Worm (Caenorhabditis elegans) whole organism, L3 larva: ENCODE measurements around the gene F47B7.4.

Source experiments
- R02D3.7 ChIP-seq: fragments of 150-350 bp; optimal IDR thresholded peaks from 2 replicates; lab custom pipeline; 2014; ENCODE audit warnings: missing biosample characterization, missing genetic modification characterization
- ZK546.5 ChIP-seq: sonication (generic microtip); optimal IDR thresholded peaks from 2 replicates; lab custom pipeline; 2017; ENCODE audit warnings: missing biosample characterization, missing genetic modification characterization
- aly-2 ChIP-seq: fragments of 150-350 bp; optimal IDR thresholded peaks from 2 replicates; lab custom pipeline; 2014; ENCODE audit warnings: missing biosample characterization, missing genetic modification characterization
- ama-1 ChIP-seq: fragments of 150-350 bp; optimal IDR thresholded peaks from 2 replicates; lab custom pipeline; 2018
- ceh-16 ChIP-seq: sonication (generic microtip); optimal IDR thresholded peaks from 2 replicates; lab custom pipeline; 2017; ENCODE audit warnings: missing biosample characterization, missing genetic modification characterization
- ceh-28 ChIP-seq: fragments of 150-350 bp; optimal IDR thresholded peaks from 2 replicates; lab custom pipeline; 2014; ENCODE audit warnings: missing biosample characterization, missing genetic modification reagents, missing genetic modification characterization
- ceh-82 ChIP-seq: fragments of 150-350 bp; optimal IDR thresholded peaks from 2 replicates; lab custom pipeline; 2014; ENCODE audit warnings: missing biosample characterization, missing genetic modification characterization
- ceh-9 ChIP-seq: sonication (generic microtip); optimal IDR thresholded peaks from 2 replicates; lab custom pipeline; 2018; ENCODE audit warnings: missing biosample characterization, missing genetic modification characterization
- daf-12 ChIP-seq: fragments of 150-350 bp; optimal IDR thresholded peaks from 2 replicates; lab custom pipeline; 2014; ENCODE audit warnings: missing biosample characterization, missing genetic modification reagents, missing genetic modification characterization
- egl-27 ChIP-seq: sonication (generic microtip); optimal IDR thresholded peaks from 4 replicates; lab custom pipeline; 2017; ENCODE audit warnings: missing biosample characterization, missing genetic modification reagents, missing genetic modification characterization
- egl-5 ChIP-seq: fragments of 150-350 bp; optimal IDR thresholded peaks from 2 replicates; lab custom pipeline; 2017; ENCODE audit warnings: missing biosample characterization, missing genetic modification reagents, missing genetic modification characterization, inconsistent platforms
- elt-1 ChIP-seq: fragments of 150-350 bp; optimal IDR thresholded peaks from 2 replicates; lab custom pipeline; 2014; ENCODE audit warnings: missing biosample characterization, missing genetic modification characterization
- elt-2 ChIP-seq: sonication (generic microtip); optimal IDR thresholded peaks from 2 replicates; lab custom pipeline; 2016; ENCODE audit warnings: missing genetic modification reagents, mild to moderate bottlenecking, missing genetic modification characterization, missing compliant biosample characterization
- elt-3 ChIP-seq, 3 experiments: fragments of 150-350 bp in 1 of 3; sonication (generic microtip) in 2 of 3; optimal IDR thresholded peaks; 2 replicates in 2 of 3; 4 replicates in 1 of 3; lab custom pipeline; 2014 to 2017; ENCODE audit warnings: missing biosample characterization in 3 of 3, missing genetic modification characterization in 3 of 3
- eor-1 ChIP-seq, 2 experiments: fragments of 150-350 bp; optimal IDR thresholded peaks; 2 replicates each; lab custom pipeline; 2014 to 2018; ENCODE audit warnings: missing biosample characterization in 2 of 2, missing genetic modification characterization in 2 of 2
- fkh-10 ChIP-seq: sonication (generic microtip); optimal IDR thresholded peaks from 2 replicates; lab custom pipeline; 2017; ENCODE audit warnings: missing biosample characterization, missing genetic modification reagents, missing genetic modification characterization
- fos-1 ChIP-seq: fragments of 150-350 bp; optimal IDR thresholded peaks from 2 replicates; lab custom pipeline; 2014; ENCODE audit warnings: missing biosample characterization, missing genetic modification characterization
- hmg-11 ChIP-seq: sonication (generic microtip); optimal IDR thresholded peaks from 2 replicates; lab custom pipeline; 2016; ENCODE audit warnings: missing genetic modification characterization, missing compliant biosample characterization
- jun-1 ChIP-seq: fragments of 150-350 bp; optimal IDR thresholded peaks from 2 replicates; lab custom pipeline; 2014; ENCODE audit warnings: missing biosample characterization, missing genetic modification reagents, missing genetic modification characterization
- lin-15B ChIP-seq: fragments of 150-350 bp; optimal IDR thresholded peaks from 2 replicates; lab custom pipeline; 2014; ENCODE audit warnings: missing biosample characterization, missing genetic modification characterization
- lin-39 ChIP-seq: fragments of 150-350 bp; optimal IDR thresholded peaks from 2 replicates; lab custom pipeline; 2018; ENCODE audit warnings: missing biosample characterization, missing genetic modification reagents, missing genetic modification characterization
- lsy-12 ChIP-seq: sonication (generic microtip); optimal IDR thresholded peaks from 2 replicates; lab custom pipeline; 2016; ENCODE audit warnings: mild to moderate bottlenecking, missing genetic modification characterization, missing compliant biosample characterization
- mdl-1 ChIP-seq: fragments of 150-350 bp; optimal IDR thresholded peaks from 2 replicates; lab custom pipeline; 2014; ENCODE audit warnings: missing biosample characterization, missing genetic modification characterization
- mml-1 ChIP-seq: fragments of 150-350 bp; sonication (generic microtip); optimal IDR thresholded peaks from 3 replicates; lab custom pipeline; 2014; ENCODE audit warnings: missing biosample characterization, missing genetic modification characterization
- nfya-1 ChIP-seq: sonication (generic microtip); optimal IDR thresholded peaks from 2 replicates; lab custom pipeline; 2017; ENCODE audit warnings: missing genetic modification characterization, mild to moderate bottlenecking, missing compliant biosample characterization, antibody characterized with exemption, moderate library complexity; ENCODE audit not compliant: insufficient read depth
- nhr-11 ChIP-seq: fragments of 150-350 bp; optimal IDR thresholded peaks from 2 replicates; lab custom pipeline; 2014; ENCODE audit warnings: missing biosample characterization, missing genetic modification characterization
- nhr-12 ChIP-seq: fragments of 150-350 bp; optimal IDR thresholded peaks from 2 replicates; lab custom pipeline; 2014; ENCODE audit warnings: missing biosample characterization, missing genetic modification characterization
- nhr-23 ChIP-seq: fragments of 150-350 bp; optimal IDR thresholded peaks from 2 replicates; lab custom pipeline; 2014; ENCODE audit warnings: missing biosample characterization, missing genetic modification reagents, missing genetic modification characterization
- nhr-237 ChIP-seq: fragments of 150-350 bp; optimal IDR thresholded peaks from 2 replicates; lab custom pipeline; 2014; ENCODE audit warnings: missing biosample characterization, missing genetic modification characterization
- nhr-25 ChIP-seq: sonication (generic microtip); optimal IDR thresholded peaks from 2 replicates; lab custom pipeline; 2017; ENCODE audit warnings: missing biosample characterization, missing genetic modification characterization
- nhr-28 ChIP-seq: fragments of 150-350 bp; optimal IDR thresholded peaks from 2 replicates; lab custom pipeline; 2014; ENCODE audit warnings: missing biosample characterization, missing genetic modification characterization
- nhr-43 ChIP-seq: sonication (generic microtip); optimal IDR thresholded peaks from 2 replicates; lab custom pipeline; 2016; ENCODE audit warnings: mild to moderate bottlenecking, missing genetic modification characterization, missing compliant biosample characterization; ENCODE audit not compliant: poor library complexity, severe bottlenecking
- nhr-67 ChIP-seq: fragments of 150-350 bp; optimal IDR thresholded peaks from 2 replicates; lab custom pipeline; 2014; ENCODE audit warnings: missing biosample characterization, missing genetic modification characterization
- nhr-76 ChIP-seq: fragments of 150-350 bp; sonication (generic microtip); optimal IDR thresholded peaks from 5 replicates; lab custom pipeline; 2014; ENCODE audit warnings: missing biosample characterization, missing genetic modification characterization
- nhr-77 ChIP-seq: fragments of 150-350 bp; optimal IDR thresholded peaks from 2 replicates; lab custom pipeline; 2014; ENCODE audit warnings: missing biosample characterization, missing genetic modification characterization
- pha-4 ChIP-seq: fragments of 150-350 bp; optimal IDR thresholded peaks from 2 replicates; lab custom pipeline; 2014; ENCODE audit warnings: missing biosample characterization, missing genetic modification reagents, missing genetic modification characterization
- pqm-1 ChIP-seq: fragments of 150-350 bp; optimal IDR thresholded peaks from 2 replicates; lab custom pipeline; 2017; ENCODE audit warnings: missing biosample characterization, missing genetic modification characterization, inconsistent platforms
- skn-1 ChIP-seq: fragments of 150-350 bp; optimal IDR thresholded peaks from 2 replicates; lab custom pipeline; 2014; ENCODE audit warnings: missing biosample characterization, missing genetic modification characterization
- snpc-4 ChIP-seq: fragments of 150-350 bp; optimal IDR thresholded peaks from 2 replicates; lab custom pipeline; 2014; ENCODE audit warnings: missing biosample characterization, missing genetic modification characterization
- tbx-2 ChIP-seq: sonication (generic microtip); optimal IDR thresholded peaks from 2 replicates; lab custom pipeline; 2016; ENCODE audit warnings: mild to moderate bottlenecking, missing genetic modification characterization, missing compliant biosample characterization
- unc-39 ChIP-seq: sonication (generic microtip); optimal IDR thresholded peaks from 4 replicates; lab custom pipeline; 2017; ENCODE audit warnings: missing biosample characterization, missing genetic modification characterization
- unc-62 ChIP-seq: fragments of 150-350 bp; sonication (generic microtip); optimal IDR thresholded peaks from 4 replicates; lab custom pipeline; 2014; ENCODE audit warnings: missing biosample characterization, missing genetic modification reagents, missing genetic modification characterization
- zag-1 ChIP-seq: fragments of 150-350 bp; optimal IDR thresholded peaks from 2 replicates; lab custom pipeline; 2014; ENCODE audit warnings: missing biosample characterization, missing genetic modification characterization
- ztf-11 ChIP-seq: fragments of 150-350 bp; optimal IDR thresholded peaks from 2 replicates; lab custom pipeline; 2014; ENCODE audit warnings: missing biosample characterization, missing genetic modification characterization
- ztf-4 ChIP-seq: fragments of 150-350 bp; optimal IDR thresholded peaks from 2 replicates; lab custom pipeline; 2014; ENCODE audit warnings: missing biosample characterization, missing genetic modification characterization

The F47B7.4 gene

DNA sequence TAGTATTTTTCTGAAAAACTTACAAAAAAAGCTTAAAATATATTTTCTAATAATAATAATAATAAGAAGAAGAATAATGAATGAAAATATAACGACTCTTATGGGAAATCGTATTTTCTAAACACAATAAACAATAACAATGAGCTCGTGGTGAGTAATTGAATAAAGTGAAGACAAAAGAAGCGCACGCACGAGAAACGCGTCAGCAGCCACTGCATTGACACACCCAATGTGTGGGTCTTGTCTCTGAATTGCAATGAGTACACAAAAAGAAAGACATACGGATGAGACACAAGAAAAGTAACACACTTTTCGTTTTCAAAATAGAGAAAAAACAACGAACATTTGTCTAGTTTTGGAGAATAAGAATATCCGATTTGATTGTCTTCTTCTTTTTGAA lies 36.9 kb upstream of the F47B7.4 start, which contains the start of gene F35A5.8:
Gene F35A5.8 (minus strand): TSS at position 151 of the 400 bp plus-strand sequence.
- peak; percentile 13 for TF ChIP-seq pqm-1 (tag; lab: Kevin White, UChicago)
- peak; percentile 79 for TF ChIP-seq nhr-23 (tag; lab: Kevin White, UChicago)
- no peak for TF ChIP-seq elt-3 (tag; optimal IDR thresholded peaks at IDR 0.05; lab: Kevin White, UChicago)
- TF ChIP-seq tbx-2 (tag; lab: Kevin White, UChicago): peak; percentile 64
- TF ChIP-seq ztf-11: no peak
- TF ChIP-seq R02D3.7 (tag; lab: Kevin White, UChicago): no peak
- peak; percentile 64 for TF ChIP-seq nhr-25
- no peak for TF ChIP-seq nhr-77 (tag; lab: Kevin White, UChicago)
- TF ChIP-seq lsy-12 (tag; lab: Kevin White, UChicago): peak; percentile 43
- no peak for TF ChIP-seq hmg-11 (tag; lab: Kevin White, UChicago)
- no peak for TF ChIP-seq aly-2
- TF ChIP-seq nhr-76 (tag; lab: Kevin White, UChicago): no peak
- TF ChIP-seq unc-39 (tag; lab: Kevin White, UChicago): no peak
- no peak for TF ChIP-seq nhr-43 (tag; lab: Kevin White, UChicago)
- TF ChIP-seq nfya-1 (tag; lab: Kevin White, UChicago): peak; percentile 75
- peak; percentile 94 for TF ChIP-seq pha-4 (tag; lab: Kevin White, UChicago)
- TF ChIP-seq ama-1 (lab: Kevin White, UChicago): no peak
- TF ChIP-seq eor-1 (tag; optimal IDR thresholded peaks at IDR 0.05; lab: Kevin White, UChicago): no peak
- no peak for TF ChIP-seq unc-62
- TF ChIP-seq snpc-4 (tag; lab: Kevin White, UChicago): peak; percentile 55
- TF ChIP-seq skn-1: peak; percentile 11
- TF ChIP-seq elt-2 (tag; lab: Kevin White, UChicago): peak; percentile 58
- no peak for TF ChIP-seq zag-1 (tag; lab: Kevin White, UChicago)
- no peak for TF ChIP-seq nhr-237
- TF ChIP-seq jun-1 (tag; lab: Kevin White, UChicago): no peak
- TF ChIP-seq ceh-16 (tag; lab: Kevin White, UChicago): no peak
- no peak for TF ChIP-seq nhr-28 (tag; lab: Kevin White, UChicago)
- no peak for TF ChIP-seq daf-12 (tag; lab: Kevin White, UChicago)
- TF ChIP-seq mdl-1 (tag; lab: Kevin White, UChicago): no peak
- TF ChIP-seq nhr-11 (tag; lab: Kevin White, UChicago): no peak
- no peak for TF ChIP-seq nhr-67
- TF ChIP-seq ceh-28 (tag; lab: Kevin White, UChicago): peak; percentile 12
- no peak for TF ChIP-seq egl-5 (tag; lab: Kevin White, UChicago)
- no peak for TF ChIP-seq ceh-9 (tag; lab: Kevin White, UChicago)
- no peak for TF ChIP-seq mml-1 (tag; lab: Kevin White, UChicago)
- TF ChIP-seq lin-15B (tag; lab: Kevin White, UChicago): peak; percentile 48
- no peak for TF ChIP-seq elt-1 (tag; lab: Kevin White, UChicago)
- no peak for TF ChIP-seq egl-27
- peak; percentile 61 for TF ChIP-seq ceh-82 (tag; lab: Kevin White, UChicago)
- TF ChIP-seq ZK546.5 (tag; lab: Kevin White, UChicago): no peak
- no peak for TF ChIP-seq fos-1 (tag; lab: Kevin White, UChicago)
- peak; percentile 37 for TF ChIP-seq lin-39 (tag; lab: Kevin White, UChicago)
- TF ChIP-seq ztf-4 (tag; lab: Kevin White, UChicago): no peak
- TF ChIP-seq nhr-12: no peak
- TF ChIP-seq, all 47 proteins: peak for 14

DNA sequence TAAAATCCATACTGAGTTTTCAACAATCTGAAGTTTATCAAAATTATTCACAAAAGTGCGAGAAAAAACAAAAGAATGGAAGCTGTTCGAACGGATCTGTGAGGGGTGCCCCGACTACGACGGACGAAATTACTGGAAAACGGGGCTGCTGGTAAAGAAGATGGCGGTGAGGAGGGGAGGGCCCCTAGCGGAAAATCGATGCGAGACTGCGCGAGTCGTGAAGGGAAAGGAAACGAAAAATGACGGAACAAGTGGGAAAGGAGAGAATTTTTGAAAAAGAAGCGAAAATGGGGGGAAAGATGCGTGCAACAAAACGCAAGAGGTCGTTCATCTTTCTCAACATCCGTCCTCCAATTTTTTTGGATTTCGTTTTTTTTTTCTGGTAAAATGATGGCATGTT lies 36.3 kb upstream of the F47B7.4 start:
- TF ChIP-seq lin-39 (tag; lab: Kevin White, UChicago) (peak; percentile 82), egl-5 (tag; lab: Kevin White, UChicago) (no peak), pha-4 (tag; lab: Kevin White, UChicago) (no peak), nhr-67 (no peak), nhr-12 (no peak), egl-27 (no peak), fkh-10 (peak; percentile 20), ztf-11 (no peak), hmg-11 (tag; lab: Kevin White, UChicago) (peak; percentile 44), nfya-1 (tag; lab: Kevin White, UChicago) (peak; percentile 52), nhr-237 (no peak), daf-12 (tag; lab: Kevin White, UChicago) (no peak), ztf-4 (tag; lab: Kevin White, UChicago) (no peak)
